Worm (Caenorhabditis elegans): Measurements from ENCODE around the gene F18E2.15.

DNA sequence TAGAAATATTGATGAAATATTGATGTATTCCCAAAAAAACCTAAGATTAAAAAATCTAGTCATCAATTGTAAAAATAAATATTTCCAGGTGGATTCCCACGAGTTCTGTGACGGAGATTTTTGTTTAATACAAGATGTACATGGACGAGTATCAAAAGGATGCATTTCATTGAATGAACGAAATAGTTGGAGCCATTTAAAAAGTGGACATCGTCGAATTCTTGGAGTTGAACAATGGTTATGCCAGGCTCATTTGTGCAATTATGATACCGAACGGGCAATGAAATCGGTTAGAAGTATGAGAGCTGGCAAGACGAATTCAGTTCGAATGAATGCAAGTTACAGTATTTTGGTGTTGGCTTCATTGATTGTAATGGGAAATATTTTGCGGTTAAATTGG lies 11.3 kb downstream of the F18E2.15 start:
- TF ChIP-seq zag-1 (tag; optimal IDR thresholded peaks at IDR 0.05) (no peak), ama-1 (optimal IDR thresholded peaks at IDR 0.05) (no peak), nhr-10 (tag; optimal IDR thresholded peaks at IDR 0.05) (no peak)
